Worm (Caenorhabditis elegans): Measurements from ENCODE around the gene cutl-27.

cutl-27 gene

ce11 chrIV:11878249-11878648, at the start of gene cutl-27:
Gene cutl-27 (plus strand): TSS chrIV:11878549.
- TF ChIP-seq ceh-6 (GFP tag; optimal IDR thresholded peaks at IDR 0.05), result no peak
- no peak for TF ChIP-seq hlh-6 (tag; optimal IDR thresholded peaks at IDR 0.05)
- TF ChIP-seq ceh-19 (GFP tag; optimal IDR thresholded peaks at IDR 0.05), result no peak
- no peak for TF ChIP-seq fkh-6 (tag; optimal IDR thresholded peaks at IDR 0.05)
- TF ChIP-seq pha-2 (tag; optimal IDR thresholded peaks at IDR 0.05), result no peak
- no peak for TF ChIP-seq pros-1 (tag; optimal IDR thresholded peaks at IDR 0.05)
- no peak for TF ChIP-seq npax-4 (tag; optimal IDR thresholded peaks at IDR 0.05)
- TF ChIP-seq ceh-9 (tag; optimal IDR thresholded peaks at IDR 0.05), result no peak
- no peak for TF ChIP-seq che-1 (tag; optimal IDR thresholded peaks at IDR 0.05)
- TF ChIP-seq unc-55 (GFP tag; optimal IDR thresholded peaks at IDR 0.05), result no peak
- TF ChIP-seq nfya-1 (tag; optimal IDR thresholded peaks at IDR 0.05), result no peak
- TF ChIP-seq lim-6 (tag; optimal IDR thresholded peaks at IDR 0.05), result no peak
- no peak for TF ChIP-seq C38D4.7 (GFP tag; optimal IDR thresholded peaks at IDR 0.05)
- no peak for TF ChIP-seq sox-4 (tag; optimal IDR thresholded peaks at IDR 0.05)

ce11 chrIV:11833456-11833855, 44.9 kb upstream of the cutl-27 start, which contains the start of gene M117.4:
Gene M117.4 (minus strand): TSS chrIV:11833556.
- TF ChIP-seq pat-9 (tag; optimal IDR thresholded peaks at IDR 0.05), result no peak
- no peak for TF ChIP-seq Y22D7AL.16 (tag; optimal IDR thresholded peaks at IDR 0.05)
- no peak for TF ChIP-seq K02D7.2 (tag; optimal IDR thresholded peaks at IDR 0.05)
- TF ChIP-seq pha-4 (tag; optimal IDR thresholded peaks at IDR 0.05), result no peak
- no peak for TF ChIP-seq sox-4 (tag; optimal IDR thresholded peaks at IDR 0.05)
- no peak for TF ChIP-seq ceh-22 (tag; optimal IDR thresholded peaks at IDR 0.05)

- TF ChIP-seq nfya-1 (tag; optimal IDR thresholded peaks at IDR 0.05) (no peak), pat-9 (tag; optimal IDR thresholded peaks at IDR 0.05) (no peak), ceh-22 (tag; optimal IDR thresholded peaks at IDR 0.05) (no peak), ceh-14 (tag; optimal IDR thresholded peaks at IDR 0.05) (no peak), pqm-1 (tag; optimal IDR thresholded peaks at IDR 0.05) (no peak), npax-4 (tag; optimal IDR thresholded peaks at IDR 0.05) (no peak), gmeb-2 (tag; optimal IDR thresholded peaks at IDR 0.05) (no peak), fax-1 (tag; optimal IDR thresholded peaks at IDR 0.05) (no peak), ceh-2 (tag; optimal IDR thresholded peaks at IDR 0.05) (no peak), C38D4.7 (GFP tag; optimal IDR thresholded peaks at IDR 0.05) (no peak), ceh-24 (tag; optimal IDR thresholded peaks at IDR 0.05) (no peak), ceh-6 (GFP tag; optimal IDR thresholded peaks at IDR 0.05) (no peak), ztf-16 (tag; optimal IDR thresholded peaks at IDR 0.05) (no peak), ceh-48 (tag; optimal IDR thresholded peaks at IDR 0.05) (no peak), hlh-13 (GFP tag; optimal IDR thresholded peaks at IDR 0.05) (no peak), nhr-232 (tag; optimal IDR thresholded peaks at IDR 0.05) (no peak), fkh-6 (tag; optimal IDR thresholded peaks at IDR 0.05) (no peak), sdc-2 (tag; optimal IDR thresholded peaks at IDR 0.05) (no peak), ceh-34 (tag; optimal IDR thresholded peaks at IDR 0.05) (no peak)
Observed at ce11 chrIV:11838657-11839056, 39.7 kb upstream of the cutl-27 start, which contains the start of gene fbxb-3. Gene fbxb-3 (plus strand): TSS chrIV:11838957.

ce11 chrIV:11842121-11842520, 36.2 kb upstream of the cutl-27 start, which contains the start of gene F38H4.3:
Gene F38H4.3 (plus strand): TSS chrIV:11842421.
- no peak for TF ChIP-seq ceh-2 (tag; optimal IDR thresholded peaks at IDR 0.05)
- TF ChIP-seq K02D7.2 (tag; optimal IDR thresholded peaks at IDR 0.05), result no peak
- no peak for TF ChIP-seq nhr-11 (tag; optimal IDR thresholded peaks at IDR 0.05)

- no peak for TF ChIP-seq unc-3 (GFP tag; conservative IDR thresholded peaks at IDR 0.05)
- TF ChIP-seq unc-3 (tag; optimal IDR thresholded peaks at IDR 0.05), result no peak
- TF ChIP-seq elt-2 (tag; optimal IDR thresholded peaks at IDR 0.05), result no peak
Observed at ce11 chrIV:11847771-11848312, 30.5 kb upstream of the cutl-27 start, which contains the start of the genes F38H4.6 and F38H4.4. Gene F38H4.6 (minus strand): TSS chrIV:11847871. Gene F38H4.4 (plus strand): TSS chrIV:11848262.
